Worm (Caenorhabditis elegans) whole organism, L4 larva: ENCODE data around the gene C48B4.13.
A peak's percentile ranks its signal among the peaks of the same experiment; 100 is the strongest.

Source experiments
- D1046.2 ChIP-seq: fragments of 200-800 bp; sonication (Bioruptor generic); IDR thresholded peaks from 2 replicates; pipeline ENCODE4 v1.3.6; 2022; ENCODE audit warnings: missing genetic modification characterization, missing compliant biosample characterization
- F26F4.8 ChIP-seq: fragments of 200-800 bp; sonication (Bioruptor generic); conservative IDR thresholded peaks from 2 replicates; pipeline ENCODE4 v1.3.6; 2022; ENCODE audit warnings: missing genetic modification characterization, missing compliant biosample characterization
- F44E2.7 ChIP-seq: fragments of 200-800 bp; sonication (Bioruptor generic); IDR thresholded peaks from 2 replicates; pipeline ENCODE4 v2.1.2; 2022; ENCODE audit warnings: missing genetic modification characterization, missing compliant biosample characterization
- F49E8.2 ChIP-seq: sonication (generic microtip); optimal IDR thresholded peaks from 2 replicates; lab custom pipeline; 2016; ENCODE audit warnings: missing compliant biosample characterization, mild to moderate bottlenecking, missing genetic modification characterization, borderline replicate concordance
- T26A8.4 ChIP-seq: fragments of 200-800 bp; sonication (Bioruptor generic); IDR thresholded peaks from 2 replicates; pipeline ENCODE4 v1.3.6; 2022; ENCODE audit warnings: missing genetic modification characterization, missing compliant biosample characterization
- Y5F2A.4 ChIP-seq: fragments of 200-800 bp; sonication (Bioruptor generic); optimal IDR thresholded peaks from 2 replicates; lab custom pipeline; 2018; ENCODE audit warnings: mild to moderate bottlenecking, missing genetic modification characterization, missing compliant biosample characterization
- ama-1 ChIP-seq: fragments of 150-350 bp; optimal IDR thresholded peaks from 2 replicates; lab custom pipeline; 2014; ENCODE audit warnings: inconsistent platforms, mixed read lengths
- ceh-32 ChIP-seq: sonication (generic microtip); optimal IDR thresholded peaks from 2 replicates; lab custom pipeline; 2016; ENCODE audit warnings: mild to moderate bottlenecking, missing genetic modification characterization, missing compliant biosample characterization; ENCODE audit not compliant: poor library complexity
- ceh-44 ChIP-seq: fragments of 200-800 bp; sonication (Bioruptor generic); IDR thresholded peaks from 2 replicates; pipeline ENCODE4 v1.3.6; 2022; ENCODE audit warnings: missing genetic modification reagents, missing genetic modification characterization, missing compliant biosample characterization
- ceh-62 ChIP-seq: sonication (generic microtip); optimal IDR thresholded peaks from 2 replicates; lab custom pipeline; 2017; ENCODE audit warnings: missing biosample characterization, missing genetic modification characterization
- cey-2 ChIP-seq: sonication (generic microtip); optimal IDR thresholded peaks from 3 replicates; lab custom pipeline; 2017; ENCODE audit warnings: missing genetic modification characterization, mild to moderate bottlenecking, missing compliant biosample characterization, antibody characterized with exemption, borderline replicate concordance; ENCODE audit not compliant: insufficient read depth
- daf-16 ChIP-seq, 3 experiments: sonication (generic microtip); optimal IDR thresholded peaks; 2 replicates each; lab custom pipeline; 2016 to 2017; ENCODE audit warnings: missing genetic modification characterization in 3 of 3, missing genetic modification reagents in 3 of 3, mild to moderate bottlenecking in 2 of 3, missing compliant biosample characterization in 2 of 3, missing biosample characterization in 1 of 3, moderate library complexity in 1 of 3
- dmd-6 ChIP-seq: fragments of 200-800 bp; sonication (Bioruptor generic); IDR thresholded peaks from 2 replicates; pipeline ENCODE4 v1.3.6; 2022; ENCODE audit warnings: missing genetic modification reagents, missing genetic modification characterization, missing compliant biosample characterization
- dmd-9 ChIP-seq: fragments of 200-800 bp; sonication (Bioruptor generic); IDR thresholded peaks from 2 replicates; pipeline ENCODE4 v1.3.6; 2022; ENCODE audit warnings: missing genetic modification reagents, missing genetic modification characterization, missing compliant biosample characterization
- duxl-1 ChIP-seq: sonication (generic microtip); optimal IDR thresholded peaks from 2 replicates; lab custom pipeline; 2016; ENCODE audit warnings: mild to moderate bottlenecking, missing genetic modification characterization, moderate library complexity, missing compliant biosample characterization; ENCODE audit not compliant: poor library complexity
- hmg-1.1 ChIP-seq: fragments of 200-800 bp; sonication (Bioruptor generic); IDR thresholded peaks from 2 replicates; pipeline ENCODE4 v1.3.6; 2022; ENCODE audit warnings: missing genetic modification reagents, missing genetic modification characterization, missing compliant biosample characterization
- lin-1 ChIP-seq: fragments of 200-800 bp; sonication (Bioruptor generic); IDR thresholded peaks from 2 replicates; pipeline ENCODE4 v1.3.6; 2022; ENCODE audit warnings: missing genetic modification reagents, missing genetic modification characterization, missing compliant biosample characterization
- lin-29 ChIP-seq: fragments of 200-800 bp; sonication (Bioruptor generic); IDR thresholded peaks from 2 replicates; pipeline ENCODE4 v1.3.6; 2022; ENCODE audit warnings: missing genetic modification reagents, missing genetic modification characterization, missing compliant biosample characterization
- lin-38 ChIP-seq: fragments of 200-800 bp; sonication (Bioruptor generic); IDR thresholded peaks from 2 replicates; pipeline ENCODE4 v1.3.6; 2022; ENCODE audit warnings: missing genetic modification reagents, missing genetic modification characterization, missing compliant biosample characterization
- lir-3 ChIP-seq: sonication (generic microtip); optimal IDR thresholded peaks from 2 replicates; lab custom pipeline; 2016; ENCODE audit warnings: mild to moderate bottlenecking, missing genetic modification characterization, missing compliant biosample characterization
- mdt-29 ChIP-seq: fragments of 200-800 bp; sonication (Bioruptor generic); IDR thresholded peaks from 2 replicates; pipeline ENCODE4 v1.3.6; 2022; ENCODE audit warnings: missing genetic modification reagents, missing genetic modification characterization, missing compliant biosample characterization
- nhr-102 ChIP-seq: sonication (generic microtip); optimal IDR thresholded peaks from 2 replicates; lab custom pipeline; 2016; ENCODE audit warnings: mild to moderate bottlenecking, missing genetic modification characterization, moderate library complexity, missing compliant biosample characterization
- nhr-11 ChIP-seq: fragments of 150-350 bp; optimal IDR thresholded peaks from 2 replicates; lab custom pipeline; 2014; ENCODE audit warnings: missing biosample characterization, missing genetic modification characterization
- nhr-111 ChIP-seq: fragments of 200-800 bp; sonication (Bioruptor generic); optimal IDR thresholded peaks from 2 replicates; lab custom pipeline; 2018; ENCODE audit warnings: mild to moderate bottlenecking, missing genetic modification characterization, missing compliant biosample characterization
- nhr-237 ChIP-seq: sonication (generic microtip); optimal IDR thresholded peaks from 2 replicates; lab custom pipeline; 2017; ENCODE audit warnings: missing biosample characterization, missing genetic modification characterization
- nhr-25 ChIP-seq: sonication (generic microtip); optimal IDR thresholded peaks from 2 replicates; lab custom pipeline; 2017; ENCODE audit warnings: missing genetic modification characterization, mild to moderate bottlenecking, missing compliant biosample characterization, antibody characterized with exemption, moderate library complexity, borderline replicate concordance; ENCODE audit not compliant: insufficient read depth
- nhr-76 ChIP-seq: fragments of 150-350 bp; optimal IDR thresholded peaks from 2 replicates; lab custom pipeline; 2014; ENCODE audit warnings: missing biosample characterization, missing genetic modification characterization
- php-3 ChIP-seq: fragments of 200-800 bp; sonication (Bioruptor generic); IDR thresholded peaks from 2 replicates; pipeline ENCODE4 v1.3.6; 2022; ENCODE audit warnings: missing genetic modification reagents, missing genetic modification characterization, missing compliant biosample characterization
- saeg-2 ChIP-seq: fragments of 200-800 bp; sonication (Bioruptor generic); IDR thresholded peaks from 2 replicates; pipeline ENCODE4 v1.3.6; 2022; ENCODE audit warnings: missing genetic modification reagents, missing genetic modification characterization, missing compliant biosample characterization
- snpc-1.2 ChIP-seq: fragments of 200-800 bp; sonication (Bioruptor generic); IDR thresholded peaks from 2 replicates; pipeline ENCODE4 v1.3.6; 2022; ENCODE audit warnings: missing genetic modification reagents, missing genetic modification characterization, missing compliant biosample characterization
- spr-3 ChIP-seq: fragments of 200-800 bp; sonication (Bioruptor generic); optimal IDR thresholded peaks from 2 replicates; lab custom pipeline; 2018; ENCODE audit warnings: mild to moderate bottlenecking, missing genetic modification characterization, missing compliant biosample characterization
- tag-97 ChIP-seq: fragments of 200-800 bp; sonication (Bioruptor generic); IDR thresholded peaks from 2 replicates; pipeline ENCODE4 v1.3.6; 2022; ENCODE audit warnings: missing genetic modification characterization, missing compliant biosample characterization
- zfp-3 ChIP-seq: fragments of 200-800 bp; sonication (Bioruptor generic); conservative IDR thresholded peaks from 2 replicates; pipeline ENCODE4 v1.3.6; 2022; ENCODE audit warnings: missing genetic modification reagents, missing genetic modification characterization, missing compliant biosample characterization
- zip-2 ChIP-seq: fragments of 150-350 bp; optimal IDR thresholded peaks from 2 replicates; lab custom pipeline; 2014; ENCODE audit warnings: missing biosample characterization, missing genetic modification characterization

The C48B4.13 gene

DNA sequence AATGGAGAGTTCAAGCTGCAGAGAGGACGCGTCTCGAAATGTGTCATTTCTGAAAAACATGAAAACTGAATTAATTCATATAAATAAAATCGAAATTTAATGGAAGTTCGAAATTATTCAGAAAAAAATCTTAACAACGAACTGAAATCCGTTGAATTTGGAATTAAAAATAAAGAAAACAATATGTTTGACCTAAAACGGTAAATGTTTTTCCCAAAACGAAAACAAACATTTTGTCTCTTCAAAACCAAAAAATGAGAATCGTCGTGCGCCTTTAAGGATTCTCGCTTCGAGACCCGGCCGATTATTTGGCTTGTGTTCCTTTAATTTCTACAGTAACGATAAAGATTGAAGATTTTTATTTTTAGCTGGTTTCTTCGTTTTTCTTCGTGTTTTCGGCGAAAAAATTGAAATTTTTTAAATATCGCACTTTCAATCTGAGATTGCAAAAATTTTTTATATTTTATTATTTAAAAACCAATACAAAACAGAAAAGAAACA is 9.1 kb upstream of the C48B4.13 start, which contains the start of gene C48B4.7:
Gene C48B4.7, minus strand, starts transcription at position 51 of the 501 bp plus-strand sequence.
- TF ChIP-seq ceh-44 (GFP tag; lab: Robert Waterston, UW) (no peak), ceh-62 (tag; lab: Kevin White, UChicago) (no peak), lin-38 (0 out of 2 replicates have a peak, but pooled peaks have one; percentile 24)

DNA sequence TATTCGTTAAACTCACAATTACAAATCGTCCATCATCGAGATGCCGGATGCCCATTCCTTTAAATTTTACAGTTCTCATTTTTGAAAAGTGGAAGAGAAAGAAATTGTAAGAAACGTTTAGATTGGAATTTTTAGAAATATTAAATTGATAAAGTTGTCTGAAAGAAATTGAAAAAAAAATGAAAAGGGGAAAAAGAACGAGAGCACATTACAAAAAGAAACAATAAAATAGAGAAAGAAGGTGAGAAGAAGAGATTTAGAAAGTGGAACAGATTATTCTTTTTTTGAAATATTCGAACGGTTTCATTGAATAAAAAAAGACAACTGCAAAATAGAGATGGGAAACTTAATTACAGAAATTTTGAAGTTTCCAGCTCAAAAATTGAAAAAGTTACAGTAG is 7.4 kb upstream of the C48B4.13 start, which contains the start of gene C48B4.8:
Gene C48B4.8, minus strand, starts transcription at position 101 of the 400 bp plus-strand sequence.
- TF ChIP-seq duxl-1 (no peak), F49E8.2 (tag; lab: Kevin White, UChicago) (no peak), zfp-3 (GFP tag; lab: Robert Waterston, UW) (no peak), ceh-44 (GFP tag; lab: Robert Waterston, UW) (no peak), F44E2.7 (no peak), nhr-11 (tag; lab: Kevin White, UChicago) (no peak), mdt-29 (no peak), Y5F2A.4 (GFP tag; lab: Kevin White, UChicago) (no peak), ceh-62 (tag; lab: Kevin White, UChicago) (no peak), nhr-25 (tag; lab: Kevin White, UChicago) (no peak), ama-1 (no peak), nhr-76 (tag; lab: Kevin White, UChicago) (no peak), zip-2 (tag; lab: Kevin White, UChicago) (no peak), ceh-32 (tag; lab: Kevin White, UChicago) (no peak), saeg-2 (no peak), nhr-111 (GFP tag; lab: Kevin White, UChicago) (no peak), nhr-237 (tag; lab: Kevin White, UChicago) (no peak)

DNA sequence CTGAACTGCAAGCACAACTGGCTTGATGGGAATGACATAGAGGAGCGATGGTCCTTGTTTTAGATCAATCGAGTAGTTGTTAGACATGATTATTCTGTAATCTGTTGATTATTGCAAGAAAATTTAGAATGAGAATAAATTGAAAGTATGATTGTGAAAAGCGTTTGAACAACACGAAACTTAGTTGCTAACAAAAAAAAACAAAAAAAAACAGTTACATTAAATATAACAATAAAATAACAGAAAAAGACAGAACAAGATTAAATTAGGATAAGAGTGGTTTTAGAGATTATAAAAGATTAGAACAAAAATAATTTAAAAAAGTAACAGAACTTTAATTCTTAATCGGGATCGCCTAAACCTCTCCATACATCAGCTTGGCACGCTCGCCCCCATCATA is 5.3 kb upstream of the C48B4.13 start, which contains the start of gene C48B4.9:
Gene C48B4.9, minus strand, starts transcription at position 101 of the 400 bp plus-strand sequence.
- TF ChIP-seq snpc-1.2 (no peak), dmd-9 (GFP tag; lab: Robert Waterston, UW) (no peak), nhr-102 (tag; lab: Kevin White, UChicago) (no peak), hmg-1.1 (GFP tag; lab: Robert Waterston, UW) (no peak), nhr-76 (tag; lab: Kevin White, UChicago) (no peak), Y5F2A.4 (GFP tag; lab: Kevin White, UChicago) (no peak), dmd-6 (GFP tag; lab: Robert Waterston, UW) (no peak), lin-29 (no peak), zfp-3 (GFP tag; lab: Robert Waterston, UW) (no peak), F44E2.7 (no peak), T26A8.4 (GFP tag; lab: Robert Waterston, UW) (no peak), php-3 (GFP tag; lab: Robert Waterston, UW) (no peak), spr-3 (GFP tag; lab: Kevin White, UChicago) (no peak), saeg-2 (no peak), tag-97 (GFP tag; lab: Robert Waterston, UW) (no peak), daf-16 (GFP tag; optimal IDR thresholded peaks at IDR 0.05; lab: Kevin White, UChicago) (no peak), daf-16 (tag; optimal IDR thresholded peaks at IDR 0.05; lab: Kevin White, UChicago) (no peak), lir-3 (no peak), lin-1 (GFP tag; lab: Robert Waterston, UW) (no peak), D1046.2 (GFP tag; lab: Robert Waterston, UW) (no peak), F26F4.8 (GFP tag; lab: Robert Waterston, UW) (no peak)
- TF ChIP-seq, all 104 proteins: peak for 0

ce11 chrIII:9564410-9564809 is 4.1 kb upstream of the C48B4.13 start, which contains the start of gene C48B4.10:
TSS of gene C48B4.10 (minus strand) at chrIII:9564510.
- no peak for TF ChIP-seq cey-2 (tag; lab: Kevin White, UChicago)
